Worm (Caenorhabditis elegans): ENCODE data around the gene pcf-11.

The pcf-11 gene

ce11 chrIII:5018116-5018689, 6.5 kb upstream of the pcf-11 start, which contains the start of gene wip-1 (continued):
- peak; percentile 97 for TF ChIP-seq jun-1 (tag; optimal IDR thresholded peaks at IDR 0.05)
- TF ChIP-seq ama-1 (optimal IDR thresholded peaks at IDR 0.05) = peak; percentile 73
- peak; percentile 90 for TF ChIP-seq blmp-1 (tag; optimal IDR thresholded peaks at IDR 0.05)
- peak; percentile 76 for TF ChIP-seq vab-15 (tag; optimal IDR thresholded peaks at IDR 0.05)
- peak; percentile 19; the same call in 1 of the 2 replicates for TF ChIP-seq unc-98 (GFP tag; IDR thresholded peaks at IDR 0.05)
- TF ChIP-seq nhr-90 (tag; optimal IDR thresholded peaks at IDR 0.05; ENCODE audit: poor library complexity) = peak; percentile 99
- peak; percentile 44 for TF ChIP-seq pag-3 (tag; optimal IDR thresholded peaks at IDR 0.05; ENCODE audit: borderline replicate concordance, insufficient read depth)
- TF ChIP-seq ces-1 (GFP tag; optimal IDR thresholded peaks at IDR 0.05) = no peak
- peak; percentile 71 for TF ChIP-seq F16B12.6 (tag; optimal IDR thresholded peaks at IDR 0.05)
- TF ChIP-seq aly-2 (tag; optimal IDR thresholded peaks at IDR 0.05) = peak; percentile 88
- TF ChIP-seq ceh-82 (tag; optimal IDR thresholded peaks at IDR 0.05) = peak; percentile 96 to 99 (median 97)
- peak; percentile 99 for TF ChIP-seq mep-1 (tag; optimal IDR thresholded peaks at IDR 0.05)
- TF ChIP-seq zag-1 (tag; optimal IDR thresholded peaks at IDR 0.05) = peak; percentile 57

- TF ChIP-seq elt-3 (tag; optimal IDR thresholded peaks at IDR 0.05) = no peak
- no peak for TF ChIP-seq irx-1 (tag; optimal IDR thresholded peaks at IDR 0.05)
- no peak for TF ChIP-seq nhr-84 (tag; optimal IDR thresholded peaks at IDR 0.05)
- no peak for TF ChIP-seq lsy-2 (tag; optimal IDR thresholded peaks at IDR 0.05)
- no peak for TF ChIP-seq jun-1 (tag; optimal IDR thresholded peaks at IDR 0.05)
- TF ChIP-seq swsn-7 (tag; optimal IDR thresholded peaks at IDR 0.05) = no peak
- no peak for TF ChIP-seq ztf-11 (tag; optimal IDR thresholded peaks at IDR 0.05)
These were observed 3.8 kb upstream of the pcf-11 start, which contains the start of gene mdt-11 for ce11 chrIII:5020924-5021323. mdt-11 (plus strand) TSS chrIII:5021224.

ce11 chrIII:5021689-5022088, 3.0 kb upstream of the pcf-11 start, which contains the start of gene R144.3:
R144.3 (plus strand) TSS chrIII:5021989.
- TF ChIP-seq nhr-237 (tag; optimal IDR thresholded peaks at IDR 0.05) = no peak
- no peak for TF ChIP-seq nhr-90 (tag; optimal IDR thresholded peaks at IDR 0.05; ENCODE audit: poor library complexity)
- TF ChIP-seq ets-5 (GFP tag; IDR thresholded peaks at IDR 0.05) = no peak
- no peak for TF ChIP-seq nhr-71 (tag; optimal IDR thresholded peaks at IDR 0.05)
- no peak for TF ChIP-seq sox-4 (tag; optimal IDR thresholded peaks at IDR 0.05)
- no peak for TF ChIP-seq skn-1 (tag; optimal IDR thresholded peaks at IDR 0.05)

ce11 chrIII:5022964-5023363, 1.8 kb upstream of the pcf-11 start, which contains the start of gene R144.13:
R144.13 (plus strand) TSS chrIII:5023264.
- TF ChIP-seq snpc-4 (tag; optimal IDR thresholded peaks at IDR 0.05) (no peak), alr-1 (tag; optimal IDR thresholded peaks at IDR 0.05; ENCODE audit: borderline replicate concordance) (no peak), efl-1 (optimal IDR thresholded peaks at IDR 0.05) (no peak), efl-1 (GFP tag; optimal IDR thresholded peaks at IDR 0.05 in 1 of 2) (peak in 1 of 2 experiments; percentile 68), blmp-1 (tag; optimal IDR thresholded peaks at IDR 0.05) (no peak)

ce11 chrIII:5023642-5024041, 1.1 kb upstream of the pcf-11 start:
- TF ChIP-seq tbx-2 (tag; optimal IDR thresholded peaks at IDR 0.05) (no peak), ztf-4 (tag; optimal IDR thresholded peaks at IDR 0.05) (peak; percentile 32), nhr-11 (tag; optimal IDR thresholded peaks at IDR 0.05) (no peak), nhr-85 (tag) (peak; percentile 26)

- no peak for TF ChIP-seq alr-1 (tag; optimal IDR thresholded peaks at IDR 0.05; ENCODE audit: borderline replicate concordance)
- peak; percentile 3 for TF ChIP-seq vab-15 (tag; optimal IDR thresholded peaks at IDR 0.05)
- TF ChIP-seq nhr-71 (tag; optimal IDR thresholded peaks at IDR 0.05) = peak; percentile 72
- TF ChIP-seq tbx-2 (tag; optimal IDR thresholded peaks at IDR 0.05) = peak; percentile 1
- TF ChIP-seq dsc-1 (tag; optimal IDR thresholded peaks at IDR 0.05) = peak; percentile 0
- TF ChIP-seq nhr-47 (tag; optimal IDR thresholded peaks at IDR 0.05) = peak; percentile 48
- TF ChIP-seq nhr-19 (GFP tag; conservative IDR thresholded peaks at IDR 0.05) = peak; percentile 32
- TF ChIP-seq dpl-1 (GFP tag; optimal IDR thresholded peaks at IDR 0.05) = peak in 2 of 3 experiments; percentile 3 to 9
- no peak for TF ChIP-seq mab-9 (GFP tag; IDR thresholded peaks at IDR 0.05)
- TF ChIP-seq efl-1 (optimal IDR thresholded peaks at IDR 0.05) = peak in 1 of 2 experiments; percentile 5
- TF ChIP-seq efl-1 (GFP tag; optimal IDR thresholded peaks at IDR 0.05 in 1 of 2) = no peak
- TF ChIP-seq snpc-4 (tag; optimal IDR thresholded peaks at IDR 0.05) = no peak
- peak; percentile 7 for TF ChIP-seq xbp-1 (tag; optimal IDR thresholded peaks at IDR 0.05)
- TF ChIP-seq pax-3 (tag; optimal IDR thresholded peaks at IDR 0.05) = peak; percentile 32
- TF ChIP-seq F16B12.6 (tag; optimal IDR thresholded peaks at IDR 0.05) = no peak
- TF ChIP-seq rnt-1 (tag; optimal IDR thresholded peaks at IDR 0.05) = peak; percentile 34
- TF ChIP-seq nhr-90 (tag; optimal IDR thresholded peaks at IDR 0.05; ENCODE audit: poor library complexity) = peak; percentile 39
- peak in 1 of 2 experiments; percentile 42 for TF ChIP-seq lin-35 (GFP tag; optimal IDR thresholded peaks at IDR 0.05)
- peak; percentile 86 for TF ChIP-seq ztf-4 (tag; optimal IDR thresholded peaks at IDR 0.05)
- no peak for TF ChIP-seq ces-1 (GFP tag; optimal IDR thresholded peaks at IDR 0.05)
- TF ChIP-seq swsn-7 (tag; optimal IDR thresholded peaks at IDR 0.05) = peak; percentile 22
These were observed 469 bp downstream of the pcf-11 start for ce11 chrIII:5025136-5025629.

All from whole organism, L1 larva.